Worm (Caenorhabditis elegans): ENCODE measurements around the gene tbcb-1.

- TF ChIP-seq med-1 (GFP tag; optimal IDR thresholded peaks at IDR 0.05; ENCODE audit: insufficient read depth) (no peak), klf-2 (GFP tag; conservative IDR thresholded peaks at IDR 0.05) (no peak), ztf-23 (GFP tag; IDR thresholded peaks at IDR 0.05) (no peak), ztf-29 (GFP tag; IDR thresholded peaks at IDR 0.05) (no peak), T22C8.4 (GFP tag; IDR thresholded peaks at IDR 0.05) (no peak)
Observed at ce11 chrV:13625517-13626097, 33.7 kb downstream of the tbcb-1 start, which contains the start of the genes nduv-2 and F53F4.12.
